Fruit fly (Drosophila melanogaster) whole organism, embryonic: ENCODE results near the gene Frmd5.
A peak's percentile ranks its signal among the peaks of the same experiment; 100 is the strongest.

Experiments
- ATbp ChIP-seq: fragments of 200-800 bp; sonication (Bioruptor generic); optimal IDR thresholded peaks from 2 replicates; lab custom pipeline; 2017; ENCODE audit warnings: missing biosample characterization, mild to moderate bottlenecking, missing genetic modification characterization, missing genetic modification reagents
- Adf1 ChIP-seq: fragments of 200-800 bp; sonication (Bioruptor generic); IDR thresholded peaks from 2 replicates; pipeline ENCODE4 v1.3.6; 2022; ENCODE audit warnings: missing biosample characterization, missing genetic modification characterization
- BEAF-32 ChIP-seq: fragments of 200-800 bp; sonication (Bioruptor generic); optimal IDR thresholded peaks from 3 replicates; lab custom pipeline; 2017; ENCODE audit warnings: missing biosample characterization, missing genetic modification characterization, mild to moderate bottlenecking, moderate library complexity, missing genetic modification reagents
- CG10267 ChIP-seq: fragments of 200-800 bp; sonication (Bioruptor generic); optimal IDR thresholded peaks from 2 replicates; lab custom pipeline; 2018; ENCODE audit warnings: missing biosample characterization, mild to moderate bottlenecking, missing genetic modification characterization, moderate library complexity
- CG10321 ChIP-seq: fragments of 200-800 bp; sonication (Bioruptor generic); IDR thresholded peaks from 2 replicates; pipeline ENCODE4 v1.3.6; 2022; ENCODE audit warnings: missing biosample characterization, missing genetic modification characterization
- CG10431 ChIP-seq: fragments of 200-800 bp; sonication (Bioruptor generic); optimal IDR thresholded peaks from 3 replicates; lab custom pipeline; 2018; ENCODE audit warnings: missing biosample characterization, mild to moderate bottlenecking, missing genetic modification characterization
- CG11456 ChIP-seq: fragments of 200-800 bp; sonication (Bioruptor generic); IDR thresholded peaks from 3 replicates; pipeline ENCODE4 v1.3.6; 2022; ENCODE audit warnings: missing biosample characterization, missing genetic modification characterization
- CG13287 ChIP-seq: fragments of 200-800 bp; sonication (Bioruptor generic); IDR thresholded peaks from 2 replicates; pipeline ENCODE4 v1.3.6; 2022; ENCODE audit warnings: missing biosample characterization, missing genetic modification characterization; ENCODE audit not compliant: partially characterized antibody
- CG15269 ChIP-seq: fragments of 200-800 bp; sonication (Bioruptor generic); optimal IDR thresholded peaks from 2 replicates; lab custom pipeline; 2018; ENCODE audit warnings: missing biosample characterization, mild to moderate bottlenecking, missing genetic modification characterization, moderate library complexity
- CG16813 ChIP-seq: fragments of 200-800 bp; sonication (Bioruptor generic); IDR thresholded peaks from 3 replicates; pipeline ENCODE4 v1.3.6; 2022; ENCODE audit warnings: missing biosample characterization, missing genetic modification characterization; ENCODE audit not compliant: partially characterized antibody
- CG2120 ChIP-seq: fragments of 200-800 bp; sonication (Bioruptor generic); optimal IDR thresholded peaks from 3 replicates; lab custom pipeline; 2016; ENCODE audit warnings: missing biosample characterization, missing genetic modification characterization
- CG30403 ChIP-seq: fragments of 200-800 bp; sonication (Bioruptor generic); optimal IDR thresholded peaks from 3 replicates; lab custom pipeline; 2016; ENCODE audit warnings: missing biosample characterization, missing genetic modification characterization
- CG32532 ChIP-seq: fragments of 200-800 bp; sonication (Bioruptor generic); IDR thresholded peaks from 2 replicates; pipeline ENCODE4 v1.3.6; 2022; ENCODE audit warnings: missing biosample characterization, missing genetic modification characterization
- CG33213 ChIP-seq: fragments of 200-800 bp; sonication (Bioruptor generic); optimal IDR thresholded peaks from 3 replicates; lab custom pipeline; 2016; ENCODE audit warnings: missing biosample characterization, missing genetic modification characterization
- CG34422 ChIP-seq: fragments of 200-800 bp; sonication (Bioruptor generic); IDR thresholded peaks from 3 replicates; pipeline ENCODE4 v1.3.6; 2022; ENCODE audit warnings: missing biosample characterization, missing genetic modification characterization
- CG4282 ChIP-seq: fragments of 200-800 bp; sonication (Bioruptor generic); optimal IDR thresholded peaks from 2 replicates; lab custom pipeline; 2016; ENCODE audit warnings: missing biosample characterization, missing genetic modification characterization
- CG6791 ChIP-seq: fragments of 200-800 bp; sonication (Bioruptor generic); IDR thresholded peaks from 3 replicates; pipeline ENCODE4 v1.3.6; 2022; ENCODE audit warnings: missing biosample characterization, missing genetic modification characterization; ENCODE audit not compliant: partially characterized antibody
- CG7556 ChIP-seq: fragments of 200-800 bp; sonication (Bioruptor generic); optimal IDR thresholded peaks from 2 replicates; lab custom pipeline; 2017; ENCODE audit warnings: missing biosample characterization, mild to moderate bottlenecking, missing genetic modification characterization
- CHES-1-like ChIP-seq: fragments of 200-800 bp; sonication (Bioruptor generic); optimal IDR thresholded peaks from 2 replicates; lab custom pipeline; 2016; ENCODE audit warnings: missing biosample characterization, missing genetic modification characterization
- CTCF ChIP-seq: fragments of 200-800 bp; sonication (Bioruptor generic); optimal IDR thresholded peaks from 2 replicates; lab custom pipeline; 2017; ENCODE audit warnings: missing biosample characterization, mild to moderate bottlenecking, missing genetic modification characterization, moderate library complexity
- Fer1 ChIP-seq: fragments of 200-800 bp; sonication (Bioruptor generic); optimal IDR thresholded peaks from 2 replicates; lab custom pipeline; 2017; ENCODE audit warnings: missing biosample characterization, mild to moderate bottlenecking, missing genetic modification characterization
- HLH3B ChIP-seq: fragments of 200-800 bp; sonication (Bioruptor generic); IDR thresholded peaks from 2 replicates; pipeline ENCODE4 v1.3.6; 2022; ENCODE audit warnings: missing biosample characterization, missing genetic modification characterization
- Hmx ChIP-seq: fragments of 200-800 bp; sonication (Bioruptor generic); optimal IDR thresholded peaks from 2 replicates; lab custom pipeline; 2016; ENCODE audit warnings: missing biosample characterization, missing genetic modification characterization
- Lhr ChIP-seq: fragments of 200-800 bp; sonication (Bioruptor generic); optimal IDR thresholded peaks from 3 replicates; lab custom pipeline; 2017; ENCODE audit warnings: mild to moderate bottlenecking, missing biosample characterization, missing genetic modification reagents, missing genetic modification characterization
- MBD-R2 ChIP-seq: fragments of 200-800 bp; sonication (Bioruptor generic); IDR thresholded peaks from 2 replicates; pipeline ENCODE4 v1.3.6; 2022; ENCODE audit warnings: missing biosample characterization, missing genetic modification characterization
- MESR4 ChIP-seq: fragments of 200-800 bp; sonication (Bioruptor generic); optimal IDR thresholded peaks from 2 replicates; lab custom pipeline; 2018; ENCODE audit warnings: missing biosample characterization, mild to moderate bottlenecking, missing genetic modification characterization, moderate library complexity
- Ptx1 ChIP-seq: fragments of 200-800 bp; sonication (Bioruptor generic); IDR thresholded peaks from 2 replicates; pipeline ENCODE4 v1.3.6; 2022; ENCODE audit warnings: missing biosample characterization, missing genetic modification characterization
- Ravus ChIP-seq: fragments of 200-800 bp; sonication (Bioruptor generic); IDR thresholded peaks from 2 replicates; pipeline ENCODE4 v1.3.6; 2022; ENCODE audit warnings: missing biosample characterization, missing genetic modification characterization
- Rfx ChIP-seq: fragments of 200-800 bp; sonication (Bioruptor generic); IDR thresholded peaks from 2 replicates; pipeline ENCODE4 v1.3.6; 2022; ENCODE audit warnings: missing biosample characterization, missing genetic modification characterization
- Side ChIP-seq: fragments of 200-800 bp; sonication (Bioruptor generic); optimal IDR thresholded peaks from 2 replicates; lab custom pipeline; 2016; ENCODE audit warnings: missing biosample characterization, missing genetic modification characterization
- Xbp1 ChIP-seq: fragments of 200-800 bp; sonication (Bioruptor generic); optimal IDR thresholded peaks from 3 replicates; lab custom pipeline; 2016; ENCODE audit warnings: missing biosample characterization, mild to moderate bottlenecking, missing genetic modification characterization
- bsh ChIP-seq, 2 experiments: fragments of 200-800 bp; sonication (Bioruptor generic); optimal IDR thresholded peaks; 2 replicates each; lab custom pipeline; 2017 to 2018; ENCODE audit warnings: mild to moderate bottlenecking in 2 of 2, missing biosample characterization in 2 of 2, missing genetic modification characterization in 2 of 2, moderate library complexity in 1 of 2
- corto ChIP-seq: fragments of 200-800 bp; sonication (Bioruptor generic); optimal IDR thresholded peaks from 2 replicates; lab custom pipeline; 2016; ENCODE audit warnings: missing biosample characterization, mild to moderate bottlenecking, missing genetic modification characterization, moderate library complexity
- dan ChIP-seq: fragments of 200-800 bp; sonication (Bioruptor generic); IDR thresholded peaks from 2 replicates; pipeline ENCODE4 v1.3.6; 2022; ENCODE audit warnings: missing biosample characterization, missing genetic modification characterization
- ems ChIP-seq: fragments of 200-800 bp; sonication (Bioruptor generic); optimal IDR thresholded peaks from 3 replicates; lab custom pipeline; 2016; ENCODE audit warnings: missing biosample characterization, missing genetic modification characterization
- exex ChIP-seq: fragments of 200-800 bp; sonication (Bioruptor generic); optimal IDR thresholded peaks from 4 replicates; lab custom pipeline; 2018; ENCODE audit warnings: missing biosample characterization, mild to moderate bottlenecking, missing genetic modification characterization, moderate library complexity
- fu2 ChIP-seq: fragments of 200-800 bp; sonication (Bioruptor generic); optimal IDR thresholded peaks from 2 replicates; lab custom pipeline; 2016; ENCODE audit warnings: missing biosample characterization, missing genetic modification characterization
- ham ChIP-seq: fragments of 200-800 bp; sonication (Bioruptor generic); IDR thresholded peaks from 2 replicates; pipeline ENCODE4 v1.3.6; 2022; ENCODE audit warnings: missing biosample characterization, missing genetic modification characterization
- jigr1 ChIP-seq: fragments of 200-800 bp; sonication (Bioruptor generic); IDR thresholded peaks from 3 replicates; pipeline ENCODE4 v1.3.6; 2022; ENCODE audit warnings: missing biosample characterization, missing genetic modification characterization
- lov ChIP-seq, 2 experiments: fragments of 200-800 bp in 1 of 2; fragments of >200 bp in 1 of 2; sonication (Bioruptor generic) in 1 of 2; IDR thresholded peaks in 1 of 2; optimal IDR thresholded peaks in 1 of 2; 2 replicates in 1 of 2; 3 replicates in 1 of 2; pipeline versions ENCODE4 v1.3.6 to Lab custom; 2017 to 2022; ENCODE audit warnings: missing biosample characterization in 1 of 2, missing genetic modification characterization in 1 of 2
- mam ChIP-seq: fragments of 200-800 bp; sonication (Bioruptor generic); optimal IDR thresholded peaks from 3 replicates; lab custom pipeline; 2016; ENCODE audit warnings: missing biosample characterization, missing genetic modification characterization
- pum ChIP-seq: fragments of 200-800 bp; sonication (Bioruptor generic); optimal IDR thresholded peaks from 2 replicates; lab custom pipeline; 2016; ENCODE audit warnings: missing biosample characterization, missing genetic modification characterization
- slou ChIP-seq: fragments of 200-800 bp; sonication (Bioruptor generic); optimal IDR thresholded peaks from 3 replicates; lab custom pipeline; 2016; ENCODE audit warnings: missing biosample characterization, missing genetic modification characterization
- sob ChIP-seq: fragments of 200-800 bp; sonication (Bioruptor generic); IDR thresholded peaks from 2 replicates; pipeline ENCODE4 v1.3.6; 2022; ENCODE audit warnings: missing biosample characterization, missing genetic modification characterization
- stc ChIP-seq: fragments of 200-800 bp; sonication (Bioruptor generic); IDR thresholded peaks from 2 replicates; pipeline ENCODE4 v1.3.6; 2022; ENCODE audit warnings: missing biosample characterization, missing genetic modification characterization
- tgo ChIP-seq: fragments of 200-800 bp; sonication (Bioruptor generic); IDR thresholded peaks from 3 replicates; pipeline ENCODE4 v1.3.6; 2022; ENCODE audit warnings: missing biosample characterization, missing genetic modification characterization
- unc-4 ChIP-seq: fragments of 200-800 bp; sonication (Bioruptor generic); IDR thresholded peaks from 2 replicates; pipeline ENCODE4 v1.3.6; 2022; ENCODE audit warnings: missing biosample characterization, missing genetic modification characterization; ENCODE audit not compliant: partially characterized antibody
- zfh1 ChIP-seq: fragments of 200-800 bp; sonication (Bioruptor generic); IDR thresholded peaks from 3 replicates; pipeline ENCODE4 v1.3.6; 2022; ENCODE audit warnings: missing biosample characterization, missing genetic modification characterization

Gene Frmd5

DNA sequence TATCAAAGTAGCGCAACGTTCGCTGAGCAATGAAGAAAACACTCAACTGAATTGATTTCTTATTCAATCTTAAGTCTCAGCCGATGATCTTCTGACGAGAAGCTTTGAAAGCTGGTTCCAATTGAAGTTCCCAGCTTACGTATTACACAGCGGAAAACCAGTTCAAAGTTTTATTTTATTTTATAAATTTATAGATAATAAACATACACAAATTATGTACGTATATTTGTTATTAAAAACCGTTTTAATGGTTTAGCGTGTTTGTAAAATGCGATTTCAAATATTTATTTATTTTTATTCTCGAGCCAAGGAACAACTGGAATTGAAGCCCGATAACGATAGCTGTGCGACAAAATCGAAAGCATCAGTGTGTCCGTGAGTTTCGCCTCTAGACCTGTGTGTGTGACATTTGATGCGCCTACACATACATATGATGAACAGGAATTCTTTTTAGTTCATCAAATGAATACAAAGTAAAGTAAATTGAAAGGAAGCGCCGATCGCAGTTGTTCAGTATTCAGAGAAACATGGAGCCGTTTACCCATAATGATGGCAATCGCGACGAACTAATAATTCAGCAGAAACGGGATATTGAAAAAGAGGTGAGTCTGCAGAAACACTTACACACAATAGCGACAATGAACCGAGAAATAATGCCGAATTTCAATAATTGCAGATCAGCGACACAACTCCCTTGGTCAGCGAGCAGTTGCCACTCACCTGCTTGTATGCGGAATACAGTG is 37.6 kb upstream of the Frmd5 start, which contains the start of the genes CG5390 and CG4968 (continued):
- TF ChIP-seq CHES-1-like (GFP tag; lab: Kevin White, UChicago), result no peak
- no peak for TF ChIP-seq ATbp (GFP tag; lab: Kevin White, UChicago)
- TF ChIP-seq Hmx (GFP tag; lab: Kevin White, UChicago), result no peak
- peak; percentile 72 for TF ChIP-seq Rfx (GFP tag; lab: Robert Waterston, UW)
- peak; percentile 75 for TF ChIP-seq CG10267 (tag; lab: Kevin White, UChicago)
- TF ChIP-seq CG15269 (tag; lab: Kevin White, UChicago), result peak; percentile 85
- TF ChIP-seq Ravus (GFP tag; lab: Robert Waterston, UW), result no peak
- TF ChIP-seq tgo (GFP tag; lab: Robert Waterston, UW), result peak; percentile 45; the same call in 1 of the 3 replicates
- TF ChIP-seq Ptx1, result peak; percentile 50; the same call in 1 of the 2 replicates
- TF ChIP-seq exex (tag; lab: Kevin White, UChicago), result peak; percentile 48
- peak; percentile 2 for TF ChIP-seq mam (GFP tag; lab: Kevin White, UChicago)
- TF ChIP-seq fu2 (GFP tag; lab: Kevin White, UChicago), result no peak
- peak; percentile 45; the same call in 1 of the 2 replicates for TF ChIP-seq HLH3B (GFP tag; lab: Robert Waterston, UW)
- peak; percentile 67 for TF ChIP-seq Xbp1 (GFP tag; lab: Kevin White, UChicago)
- no peak for TF ChIP-seq dan
- peak; percentile 83 for TF ChIP-seq Fer1
- TF ChIP-seq CG10431 (GFP tag; lab: Kevin White, UChicago), result peak; percentile 39
- peak; percentile 71 for TF ChIP-seq CG7556 (GFP tag; lab: Kevin White, UChicago)
- peak; percentile 22 for TF ChIP-seq CG33213 (GFP tag; lab: Kevin White, UChicago)
- TF ChIP-seq CG6791 (GFP tag; lab: Robert Waterston, UW), result 0 out of 3 replicates have a peak, but pooled peaks have one; percentile 42
- no peak for TF ChIP-seq lov (optimal IDR thresholded peaks at IDR 0.05; lab: Kevin White, UChicago)
- TF ChIP-seq lov (GFP tag; IDR thresholded peaks at IDR 0.05; lab: Robert Waterston, UW), result no peak
- TF ChIP-seq Adf1 (GFP tag; lab: Robert Waterston, UW), result peak; percentile 48
- TF ChIP-seq sob, result peak; percentile 65
- TF ChIP-seq CG32532 (GFP tag; lab: Robert Waterston, UW), result peak; percentile 78
- TF ChIP-seq CG16813 (GFP tag; lab: Robert Waterston, UW), result peak; percentile 32; the same call in 1 of the 3 replicates
- TF ChIP-seq bsh (GFP tag; optimal IDR thresholded peaks at IDR 0.05; lab: Kevin White, UChicago), result peak in 1 of 2 experiments; percentile 74
- peak; percentile 87 for TF ChIP-seq MBD-R2
- TF ChIP-seq CG30403 (GFP tag; lab: Kevin White, UChicago), result peak; percentile 73
- peak; percentile 53; the same call in 1 of the 2 replicates for TF ChIP-seq stc (GFP tag; lab: Robert Waterston, UW)
- no peak for TF ChIP-seq pum
- peak; percentile 79 for TF ChIP-seq corto (GFP tag; lab: Kevin White, UChicago)
- TF ChIP-seq CG13287 (GFP tag; lab: Robert Waterston, UW), result peak; percentile 73
- peak; percentile 12 for TF ChIP-seq CTCF (GFP tag; lab: Kevin White, UChicago)
- TF ChIP-seq ham, result no peak
- TF ChIP-seq Side, result peak; percentile 24
- peak; percentile 50 for TF ChIP-seq unc-4 (GFP tag; lab: Robert Waterston, UW)
- peak; percentile 75 for TF ChIP-seq CG2120 (GFP tag; lab: Kevin White, UChicago)
- no peak for TF ChIP-seq CG4282 (GFP tag; lab: Kevin White, UChicago)
- peak; percentile 16; the same call in 1 of the 3 replicates for TF ChIP-seq CG11456 (GFP tag; lab: Robert Waterston, UW)
- TF ChIP-seq ems (GFP tag; lab: Kevin White, UChicago), result peak; percentile 3
- TF ChIP-seq jigr1, result no peak
- TF ChIP-seq MESR4, result peak; percentile 81
- peak; percentile 55 for TF ChIP-seq slou (GFP tag; lab: Kevin White, UChicago)
- peak; percentile 75 for TF ChIP-seq CG34422 (GFP tag; lab: Robert Waterston, UW)
- TF ChIP-seq BEAF-32 (GFP tag; lab: Kevin White, UChicago), result peak; percentile 60
- 0 out of 3 replicates have a peak, but pooled peaks have one; percentile 48 for TF ChIP-seq zfh1 (GFP tag; lab: Robert Waterston, UW)
- 0 out of 2 replicates have a peak, but pooled peaks have one; percentile 27 for TF ChIP-seq CG10321 (GFP tag; lab: Robert Waterston, UW)
- peak; percentile 63 for TF ChIP-seq Lhr (GFP tag; lab: Kevin White, UChicago)
